Fruit fly (Drosophila melanogaster): ENCODE data around the gene Spase22-23.

DNA sequence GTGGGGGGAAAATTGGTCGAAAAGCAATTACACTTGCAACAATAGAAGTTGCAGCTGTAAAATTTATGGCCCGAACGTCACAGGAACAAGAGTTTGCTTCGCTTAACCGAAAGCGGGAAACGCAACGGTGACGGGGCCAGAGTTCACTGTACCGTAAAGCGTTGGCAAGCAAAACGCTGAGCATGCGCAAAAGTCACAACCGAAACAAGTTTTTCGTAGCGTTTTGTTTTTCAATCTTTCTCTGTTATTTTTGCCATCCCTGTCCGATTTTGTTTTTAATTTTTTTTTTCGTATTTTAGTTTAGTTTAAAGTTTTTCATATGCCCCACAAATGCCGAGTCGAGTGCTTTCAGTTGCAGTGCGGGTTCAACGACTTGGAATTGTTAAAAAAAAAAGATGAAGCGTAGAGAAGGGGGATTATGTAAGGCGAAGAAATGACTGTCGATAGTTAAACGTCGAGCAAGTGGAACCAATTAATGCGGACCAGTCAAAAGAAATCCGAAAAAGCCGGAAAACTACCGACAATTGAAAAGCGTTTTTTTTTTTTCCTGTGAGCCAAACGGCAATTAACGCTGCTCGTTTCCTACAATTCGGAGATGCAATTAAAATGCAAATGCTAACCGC is 37.9 kb upstream of the Spase22-23 start:
- TF ChIP-seq psq (optimal IDR thresholded peaks at IDR 0.05) (no peak), usp (GFP tag; optimal IDR thresholded peaks at IDR 0.05) (no peak), pan (optimal IDR thresholded peaks at IDR 0.05) (no peak)
